Fruit fly (Drosophila melanogaster) whole organism, embryonic: ENCODE data around the gene CG2972.

ENCODE experiments used
- Asciz ChIP-seq: fragments of 200-800 bp; sonication (Bioruptor generic); optimal IDR thresholded peaks from 2 replicates; lab custom pipeline; 2017; ENCODE audit warnings: missing biosample characterization, mild to moderate bottlenecking, missing genetic modification characterization, missing genetic modification reagents
- Awh ChIP-seq: fragments of 200-800 bp; sonication (Bioruptor generic); IDR thresholded peaks from 2 replicates; pipeline ENCODE4, ENCODE4 v1.3.6; 2022; ENCODE audit warnings: missing biosample characterization, missing genetic modification characterization
- CG11398 ChIP-seq: fragments of 200-800 bp; sonication (Bioruptor generic); optimal IDR thresholded peaks from 2 replicates; lab custom pipeline; 2016; ENCODE audit warnings: missing biosample characterization, missing genetic modification characterization
- CG14050 ChIP-seq: fragments of 200-800 bp; sonication (Bioruptor generic); IDR thresholded peaks from 3 replicates; pipeline ENCODE4 v1.3.6; 2022; ENCODE audit warnings: missing biosample characterization, missing genetic modification characterization
- CG14860 ChIP-seq: fragments of 200-800 bp; sonication (Bioruptor generic); IDR thresholded peaks from 3 replicates; pipeline ENCODE4 v1.3.6; 2022; ENCODE audit warnings: missing biosample characterization, missing genetic modification characterization; ENCODE audit not compliant: partially characterized antibody
- CG15011 ChIP-seq: fragments of 200-800 bp; sonication (Bioruptor generic); optimal IDR thresholded peaks from 3 replicates; lab custom pipeline; 2018; ENCODE audit warnings: missing biosample characterization, mild to moderate bottlenecking, missing genetic modification characterization
- CG15073 ChIP-seq: fragments of 200-800 bp; sonication (Bioruptor generic); optimal IDR thresholded peaks from 2 replicates; lab custom pipeline; 2016; ENCODE audit warnings: missing biosample characterization, missing genetic modification characterization
- CG17361 ChIP-seq: fragments of 200-800 bp; sonication (Bioruptor generic); IDR thresholded peaks from 3 replicates; pipeline ENCODE4 v1.3.6; 2022; ENCODE audit warnings: missing biosample characterization, missing genetic modification characterization
- CG17612 ChIP-seq: fragments of 200-800 bp; sonication (Bioruptor generic); IDR thresholded peaks from 2 replicates; pipeline ENCODE4 v1.3.6; 2022; ENCODE audit warnings: missing biosample characterization, missing genetic modification characterization
- CG2199 ChIP-seq: fragments of 200-800 bp; sonication (Bioruptor generic); IDR thresholded peaks from 3 replicates; pipeline ENCODE4 v1.3.6; 2022; ENCODE audit warnings: missing biosample characterization, missing genetic modification characterization
- CG31365 ChIP-seq: fragments of 200-800 bp; sonication (Bioruptor generic); optimal IDR thresholded peaks from 2 replicates; lab custom pipeline; 2018; ENCODE audit warnings: missing biosample characterization, mild to moderate bottlenecking, missing genetic modification characterization
- CG3407 ChIP-seq: fragments of 200-800 bp; sonication (Bioruptor generic); optimal IDR thresholded peaks from 2 replicates; lab custom pipeline; 2018; ENCODE audit warnings: missing biosample characterization, mild to moderate bottlenecking, missing genetic modification characterization
- CG4424 ChIP-seq: fragments of 200-800 bp; sonication (Bioruptor generic); optimal IDR thresholded peaks from 3 replicates; lab custom pipeline; 2016; ENCODE audit warnings: missing biosample characterization, missing genetic modification characterization
- CG7556 ChIP-seq: fragments of 200-800 bp; sonication (Bioruptor generic); optimal IDR thresholded peaks from 2 replicates; lab custom pipeline; 2017; ENCODE audit warnings: missing biosample characterization, mild to moderate bottlenecking, missing genetic modification characterization
- CG8281 ChIP-seq: fragments of 200-800 bp; sonication (Bioruptor generic); optimal IDR thresholded peaks from 2 replicates; lab custom pipeline; 2018; ENCODE audit warnings: missing biosample characterization, mild to moderate bottlenecking, missing genetic modification characterization, moderate library complexity
- D19A ChIP-seq: fragments of 200-800 bp; optimal IDR thresholded peaks from 3 replicates; lab custom pipeline; 2019; ENCODE audit warnings: missing biosample characterization, mild to moderate bottlenecking, missing genetic modification characterization, moderate library complexity
- Dbx ChIP-seq: fragments of 200-800 bp; sonication (Bioruptor generic); IDR thresholded peaks from 3 replicates; pipeline ENCODE4 v1.3.6; 2022; ENCODE audit warnings: missing biosample characterization, missing genetic modification characterization
- Drgx ChIP-seq: fragments of 200-800 bp; sonication (Bioruptor generic); IDR thresholded peaks from 2 replicates; pipeline ENCODE4 v1.3.6; 2022; ENCODE audit warnings: missing biosample characterization, missing genetic modification characterization
- Eip74EF ChIP-seq, 2 experiments: fragments of 200-800 bp in 1 of 2; fragments of >200 bp in 1 of 2; sonication (Bioruptor generic) in 1 of 2; optimal IDR thresholded peaks; 2 replicates each; lab custom pipeline; 2017 to 2019; ENCODE audit warnings: missing biosample characterization in 2 of 2, missing genetic modification characterization in 2 of 2, mild to moderate bottlenecking in 1 of 2, moderate library complexity in 1 of 2
- HLHmδ ChIP-seq: fragments of 200-800 bp; sonication (Bioruptor generic); optimal IDR thresholded peaks from 2 replicates; lab custom pipeline; 2018; ENCODE audit warnings: missing biosample characterization, mild to moderate bottlenecking, missing genetic modification characterization, moderate library complexity
- Hr78 ChIP-seq, 2 experiments: fragments of 200-800 bp in 1 of 2; fragments of >200 bp in 1 of 2; sonication (Bioruptor generic) in 1 of 2; optimal IDR thresholded peaks; 2 replicates each; lab custom pipeline; 2017 to 2019; ENCODE audit warnings: missing biosample characterization in 2 of 2, missing genetic modification characterization in 2 of 2, mild to moderate bottlenecking in 1 of 2, moderate library complexity in 1 of 2
- Meics ChIP-seq: fragments of 200-800 bp; sonication (Bioruptor generic); optimal IDR thresholded peaks from 2 replicates; lab custom pipeline; 2017; ENCODE audit warnings: missing biosample characterization, mild to moderate bottlenecking, missing genetic modification characterization
- Nf-YC ChIP-seq: fragments of 200-800 bp; optimal IDR thresholded peaks from 3 replicates; lab custom pipeline; 2019; ENCODE audit warnings: missing biosample characterization, mild to moderate bottlenecking, missing genetic modification characterization, moderate library complexity
- Oaz ChIP-seq: fragments of 200-800 bp; sonication (Bioruptor generic); IDR thresholded peaks from 2 replicates; pipeline ENCODE4 v1.3.6; 2022; ENCODE audit warnings: missing biosample characterization, missing genetic modification characterization
- Usf ChIP-seq: fragments of 200-800 bp; sonication (Bioruptor generic); optimal IDR thresholded peaks from 2 replicates; lab custom pipeline; 2017; ENCODE audit warnings: missing genotype, missing biosample characterization, missing genetic modification characterization
- abd-A ChIP-seq: fragments of 200-800 bp; sonication (Bioruptor generic); optimal IDR thresholded peaks from 3 replicates; lab custom pipeline; 2019; ENCODE audit warnings: missing biosample characterization, mild to moderate bottlenecking, missing genetic modification characterization, moderate library complexity
- cg ChIP-seq: fragments of 200-800 bp; sonication (Bioruptor generic); optimal IDR thresholded peaks from 3 replicates; lab custom pipeline; 2019; ENCODE audit warnings: missing biosample characterization, mild to moderate bottlenecking, missing genetic modification characterization, moderate library complexity
- crp ChIP-seq, 2 experiments: fragments of 200-800 bp; sonication (Bioruptor generic); optimal IDR thresholded peaks; 2 replicates in 1 of 2; 3 replicates in 1 of 2; lab custom pipeline; 2017; ENCODE audit warnings: missing biosample characterization in 2 of 2, missing genetic modification characterization in 2 of 2, mild to moderate bottlenecking in 1 of 2, moderate library complexity in 1 of 2
- h ChIP-seq: fragments of >200 bp; optimal IDR thresholded peaks from 2 replicates; lab custom pipeline; 2017
- her ChIP-seq: fragments of 200-800 bp; sonication (Bioruptor generic); optimal IDR thresholded peaks from 2 replicates; lab custom pipeline; 2016; ENCODE audit warnings: missing biosample characterization, missing genetic modification characterization
- hkb ChIP-seq, 2 experiments: fragments of 200-800 bp in 1 of 2; fragments of >200 bp in 1 of 2; sonication (Bioruptor generic) in 1 of 2; IDR thresholded peaks in 1 of 2; optimal IDR thresholded peaks in 1 of 2; 2 replicates each; pipeline versions ENCODE4 v1.3.6 to Lab custom; 2017 to 2022; ENCODE audit warnings: missing biosample characterization in 1 of 2, missing genetic modification characterization in 1 of 2
- ind ChIP-seq: fragments of 200-800 bp; sonication (Bioruptor generic); optimal IDR thresholded peaks from 3 replicates; lab custom pipeline; 2016; ENCODE audit warnings: missing biosample characterization, missing genetic modification characterization
- kni ChIP-seq: fragments of 200-800 bp; sonication (Bioruptor generic); optimal IDR thresholded peaks from 3 replicates; lab custom pipeline; 2017; ENCODE audit warnings: mild to moderate bottlenecking, missing biosample characterization, missing genetic modification reagents, missing genetic modification characterization
- oc ChIP-seq: fragments of 200-800 bp; sonication (Bioruptor generic); optimal IDR thresholded peaks from 2 replicates; lab custom pipeline; 2018; ENCODE audit warnings: missing biosample characterization, mild to moderate bottlenecking, missing genetic modification characterization, moderate library complexity
- otp ChIP-seq: fragments of 200-800 bp; sonication (Bioruptor generic); IDR thresholded peaks from 3 replicates; pipeline ENCODE4, ENCODE4 v1.3.6; 2022; ENCODE audit warnings: missing biosample characterization, missing genetic modification characterization
- pho ChIP-seq: fragments of 200-800 bp; sonication (Bioruptor generic); optimal IDR thresholded peaks from 2 replicates; lab custom pipeline; 2016; ENCODE audit warnings: missing biosample characterization, missing genetic modification characterization
- pros ChIP-seq: fragments of 200-800 bp; sonication (Bioruptor generic); optimal IDR thresholded peaks from 3 replicates; lab custom pipeline; 2019; ENCODE audit warnings: missing biosample characterization, mild to moderate bottlenecking, missing genetic modification characterization, moderate library complexity
- salm ChIP-seq: fragments of 200-800 bp; sonication (Bioruptor generic); optimal IDR thresholded peaks from 2 replicates; lab custom pipeline; 2018; ENCODE audit warnings: missing biosample characterization, mild to moderate bottlenecking, missing genetic modification characterization
- sqz ChIP-seq: fragments of 200-800 bp; sonication (Bioruptor generic); optimal IDR thresholded peaks from 3 replicates; lab custom pipeline; 2018; ENCODE audit warnings: missing biosample characterization, mild to moderate bottlenecking, missing genetic modification characterization
- tgo ChIP-seq: fragments of 200-800 bp; sonication (Bioruptor generic); IDR thresholded peaks from 3 replicates; pipeline ENCODE4 v1.3.6; 2022; ENCODE audit warnings: missing biosample characterization, missing genetic modification characterization
- tll ChIP-seq, 2 experiments: fragments of 200-800 bp in 1 of 2; fragments of >200 bp in 1 of 2; sonication (Bioruptor generic) in 1 of 2; optimal IDR thresholded peaks; 2 replicates each; lab custom pipeline; 2017 to 2019; ENCODE audit warnings: missing biosample characterization in 2 of 2, missing genetic modification characterization in 2 of 2, mild to moderate bottlenecking in 1 of 2, moderate library complexity in 1 of 2
- tna ChIP-seq: fragments of 200-800 bp; sonication (Bioruptor generic); IDR thresholded peaks from 2 replicates; pipeline ENCODE4 v1.3.6; 2022; ENCODE audit warnings: missing biosample characterization, missing genetic modification characterization; ENCODE audit not compliant: partially characterized antibody
- zf30C ChIP-seq: fragments of 200-800 bp; sonication (Bioruptor generic); optimal IDR thresholded peaks from 3 replicates; lab custom pipeline; 2018; ENCODE audit warnings: missing biosample characterization, mild to moderate bottlenecking, missing genetic modification characterization

Gene CG2972

DNA sequence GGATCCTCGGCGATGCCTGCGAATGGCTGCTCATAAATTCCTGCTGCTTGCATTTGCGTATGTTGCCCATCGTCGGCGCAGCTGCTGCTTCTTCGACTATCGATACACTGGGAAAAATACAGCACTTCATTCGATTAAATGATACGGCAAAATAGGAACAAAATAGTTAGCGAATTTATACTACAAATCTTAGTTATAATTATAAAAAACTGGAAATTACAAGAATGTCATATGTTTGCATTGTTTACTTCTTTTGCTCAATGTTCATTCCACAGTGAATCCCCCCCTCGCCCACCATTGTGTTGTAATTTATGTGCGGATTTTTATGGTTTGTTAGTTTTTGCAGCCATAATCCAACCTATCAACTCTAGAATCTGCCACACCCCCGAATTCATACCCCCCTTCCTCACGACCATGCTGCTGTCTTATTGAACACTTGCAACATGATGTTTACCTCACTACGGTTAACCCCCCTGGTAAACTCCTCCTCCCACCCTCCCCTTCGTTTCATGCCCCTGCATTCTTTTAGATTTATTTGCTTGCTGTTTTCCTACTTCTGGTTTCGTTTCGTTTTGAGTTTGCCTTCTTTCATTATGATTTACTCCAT is 22.9 kb downstream of the CG2972 start (continued):
- no peak for TF ChIP-seq her (GFP tag; lab: Kevin White, UChicago)
- no peak for TF ChIP-seq CG15073 (GFP tag; lab: Kevin White, UChicago)
- no peak for TF ChIP-seq Eip74EF (GFP tag; optimal IDR thresholded peaks at IDR 0.05; lab: Kevin White, UChicago)

DNA sequence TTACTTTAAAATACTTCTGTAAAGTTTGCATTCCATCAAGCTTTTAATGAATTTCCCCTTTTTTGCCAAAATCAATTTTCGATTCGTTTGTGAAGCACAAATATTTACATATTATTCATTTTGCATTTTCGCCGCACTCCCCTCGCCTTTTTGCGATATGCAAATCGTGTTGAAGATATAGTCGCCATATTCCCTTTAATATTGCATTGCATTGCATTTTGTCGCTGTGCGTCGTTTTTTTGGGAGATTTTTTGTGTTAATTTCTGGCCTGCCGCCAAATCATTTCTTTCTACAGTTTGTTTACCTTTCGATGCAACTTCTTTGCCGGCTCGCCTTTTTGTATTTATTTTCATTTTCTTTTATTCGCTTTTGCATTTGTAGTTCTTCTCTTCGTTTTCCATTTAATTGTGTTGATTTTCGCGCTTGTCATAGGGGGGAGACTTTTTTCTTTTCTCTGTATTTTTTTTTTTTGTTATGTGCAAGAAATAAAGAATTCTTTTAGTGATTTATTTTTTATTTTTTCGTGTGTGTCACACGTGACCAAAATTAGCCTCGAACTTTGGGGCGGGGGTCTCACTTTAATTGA is 23.7 kb downstream of the CG2972 start:
- TF ChIP-seq Drgx (GFP tag; lab: Robert Waterston, UW) (peak; percentile 78), CG2199 (0 out of 3 replicates have a peak, but pooled peaks have one; percentile 31), CG14050 (GFP tag; lab: Robert Waterston, UW) (no peak)

DNA sequence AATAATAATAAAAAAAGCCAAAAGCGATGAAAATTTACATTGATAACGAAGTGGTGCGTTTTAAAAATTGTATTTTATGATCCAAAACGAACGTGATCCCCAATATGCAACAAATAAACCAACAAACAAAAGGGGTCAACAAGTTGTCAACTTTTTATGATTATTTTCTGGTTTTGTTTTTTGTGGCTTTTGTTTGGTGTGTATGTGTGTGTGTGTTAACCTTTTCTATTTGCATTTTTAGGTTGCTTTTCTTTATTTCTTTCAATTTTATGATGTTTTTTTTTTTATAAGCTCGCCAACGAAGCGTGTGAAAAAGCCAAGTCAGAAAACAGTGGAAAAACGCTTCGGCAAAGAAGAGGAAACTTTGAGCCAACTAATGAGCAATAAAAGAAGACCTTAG is 25.3 kb downstream of the CG2972 start:
- TF ChIP-seq cg, result peak; percentile 3
- peak; percentile 66 for TF ChIP-seq Awh (GFP tag; lab: Robert Waterston, UW)
- no peak for TF ChIP-seq otp (GFP tag; lab: Robert Waterston, UW)
- TF ChIP-seq salm (tag; lab: Kevin White, UChicago), result peak; percentile 25
- peak; percentile 40 for TF ChIP-seq abd-A (tag; lab: Kevin White, UChicago)
- TF ChIP-seq h, result no peak
- TF ChIP-seq oc, result peak; percentile 5
- TF ChIP-seq CG8281 (tag; lab: Kevin White, UChicago), result no peak
- peak; percentile 57 for TF ChIP-seq sqz (GFP tag; lab: Kevin White, UChicago)
- TF ChIP-seq Hr78 (GFP tag; optimal IDR thresholded peaks at IDR 0.05; lab: Kevin White, UChicago), result peak in 1 of 2 experiments; percentile 63
- peak; percentile 4 for TF ChIP-seq kni (GFP tag; lab: Kevin White, UChicago)
- TF ChIP-seq pros (GFP tag; lab: Kevin White, UChicago), result peak; percentile 27

DNA sequence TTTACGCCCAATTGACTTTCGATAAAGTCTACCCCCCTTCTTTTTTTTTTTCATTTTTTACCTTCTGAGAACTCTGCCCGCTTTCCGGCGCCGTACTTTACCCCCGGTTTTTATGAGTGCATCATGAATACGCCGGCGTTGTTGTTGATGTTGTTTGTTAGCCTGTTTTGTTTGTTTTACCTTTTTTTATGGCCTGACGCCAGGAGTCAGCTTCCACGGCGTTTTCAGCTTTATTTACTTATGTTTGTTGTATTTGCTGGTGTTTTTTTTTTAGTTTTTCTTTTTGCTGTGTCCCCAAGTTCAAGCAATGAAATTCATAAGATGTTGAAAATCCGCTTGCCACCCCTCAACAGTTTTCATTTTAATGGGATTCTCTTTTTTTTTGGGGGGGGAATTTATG is 27.9 kb downstream of the CG2972 start:
- TF ChIP-seq Oaz (GFP tag; lab: Robert Waterston, UW) (no peak), otp (GFP tag; lab: Robert Waterston, UW) (0 out of 3 replicates have a peak, but pooled peaks have one; percentile 19), CG3407 (GFP tag; lab: Kevin White, UChicago) (no peak), CG11398 (GFP tag; lab: Kevin White, UChicago) (no peak), CG15011 (GFP tag; lab: Kevin White, UChicago) (no peak), CG17361 (GFP tag; lab: Robert Waterston, UW) (no peak), ind (GFP tag; lab: Kevin White, UChicago) (no peak), CG4424 (GFP tag; lab: Kevin White, UChicago) (no peak), crp (GFP tag; optimal IDR thresholded peaks at IDR 0.05; lab: Kevin White, UChicago) (no peak), tna (GFP tag; lab: Robert Waterston, UW) (no peak), hkb (optimal IDR thresholded peaks at IDR 0.05; lab: Kevin White, UChicago) (no peak), hkb (GFP tag; IDR thresholded peaks at IDR 0.05; lab: Robert Waterston, UW) (0 out of 2 replicates have a peak, but pooled peaks have one; percentile 13), D19A (no peak), zf30C (peak; percentile 47), CG7556 (GFP tag; lab: Kevin White, UChicago) (no peak), Asciz (GFP tag; lab: Kevin White, UChicago) (peak; percentile 6), CG14860 (GFP tag; lab: Robert Waterston, UW) (no peak), CG31365 (no peak), tgo (GFP tag; lab: Robert Waterston, UW) (no peak), Usf (GFP tag; lab: Kevin White, UChicago) (no peak), CG17612 (GFP tag; lab: Robert Waterston, UW) (no peak), Dbx (no peak), Meics (GFP tag; lab: Kevin White, UChicago) (no peak), tll (GFP tag; optimal IDR thresholded peaks at IDR 0.05; lab: Kevin White, UChicago) (peak in 1 of 2 experiments; percentile 2), Nf-YC (no peak), HLHmδ (GFP tag; lab: Kevin White, UChicago) (no peak), pho (GFP tag; lab: Kevin White, UChicago) (no peak)
